Fruit fly (Drosophila melanogaster) whole organism, embryonic: ENCODE data around the gene CG34300.

Source experiments
- Atf6 ChIP-seq: fragments of 200-800 bp; sonication (Bioruptor generic); IDR thresholded peaks from 2 replicates; pipeline ENCODE4 v1.3.6; 2022; ENCODE audit warnings: missing biosample characterization, missing genetic modification characterization
- Blimp-1 ChIP-seq: fragments of 200-800 bp; sonication (Bioruptor generic); optimal IDR thresholded peaks from 3 replicates; lab custom pipeline; 2018; ENCODE audit warnings: missing biosample characterization, missing genetic modification characterization, mild to moderate bottlenecking, moderate library complexity, missing genetic modification reagents
- CG1024 ChIP-seq: fragments of 200-800 bp; sonication (Bioruptor generic); IDR thresholded peaks from 2 replicates; pipeline ENCODE4 v1.3.6; 2022; ENCODE audit warnings: missing biosample characterization, missing genetic modification characterization
- CG10267 ChIP-seq: fragments of 200-800 bp; sonication (Bioruptor generic); optimal IDR thresholded peaks from 2 replicates; lab custom pipeline; 2018; ENCODE audit warnings: missing biosample characterization, mild to moderate bottlenecking, missing genetic modification characterization, moderate library complexity
- CG10654 ChIP-seq: fragments of 200-800 bp; sonication (Bioruptor generic); optimal IDR thresholded peaks from 2 replicates; lab custom pipeline; 2016; ENCODE audit warnings: missing biosample characterization, missing genetic modification characterization
- CG11093 ChIP-seq: fragments of 200-800 bp; sonication (Bioruptor generic); IDR thresholded peaks from 3 replicates; pipeline ENCODE4 v1.3.6; 2022; ENCODE audit warnings: missing biosample characterization, missing genetic modification characterization
- CG11504 ChIP-seq: fragments of 200-800 bp; sonication (Bioruptor generic); optimal IDR thresholded peaks from 3 replicates; lab custom pipeline; 2019; ENCODE audit warnings: missing biosample characterization, mild to moderate bottlenecking, missing genetic modification characterization, moderate library complexity
- CG11723 ChIP-seq: fragments of 200-800 bp; sonication (Bioruptor generic); optimal IDR thresholded peaks from 2 replicates; lab custom pipeline; 2017; ENCODE audit warnings: missing biosample characterization, mild to moderate bottlenecking, missing genetic modification characterization
- CG13296 ChIP-seq: fragments of 200-800 bp; sonication (Bioruptor generic); optimal IDR thresholded peaks from 3 replicates; lab custom pipeline; 2018; ENCODE audit warnings: missing biosample characterization, mild to moderate bottlenecking, missing genetic modification characterization
- CG13624 ChIP-seq: fragments of 200-800 bp; sonication (Bioruptor generic); optimal IDR thresholded peaks from 2 replicates; lab custom pipeline; 2016; ENCODE audit warnings: missing biosample characterization, missing genetic modification characterization
- CG13894 ChIP-seq: fragments of 200-800 bp; sonication (Bioruptor generic); optimal IDR thresholded peaks from 3 replicates; lab custom pipeline; 2018; ENCODE audit warnings: missing biosample characterization, mild to moderate bottlenecking, missing genetic modification characterization, moderate library complexity
- CG1603 ChIP-seq: fragments of 200-800 bp; sonication (Bioruptor generic); optimal IDR thresholded peaks from 2 replicates; lab custom pipeline; 2019; ENCODE audit warnings: missing biosample characterization, mild to moderate bottlenecking, missing genetic modification characterization, moderate library complexity
- CG1647 ChIP-seq: fragments of 200-800 bp; sonication (Bioruptor generic); optimal IDR thresholded peaks from 3 replicates; lab custom pipeline; 2016; ENCODE audit warnings: missing biosample characterization, missing genetic modification characterization
- CG17612 ChIP-seq: fragments of 200-800 bp; sonication (Bioruptor generic); IDR thresholded peaks from 2 replicates; pipeline ENCODE4 v1.3.6; 2022; ENCODE audit warnings: missing biosample characterization, missing genetic modification characterization
- CG2120 ChIP-seq: fragments of 200-800 bp; sonication (Bioruptor generic); optimal IDR thresholded peaks from 3 replicates; lab custom pipeline; 2016; ENCODE audit warnings: missing biosample characterization, missing genetic modification characterization
- CG2712 ChIP-seq: fragments of 200-800 bp; optimal IDR thresholded peaks from 3 replicates; lab custom pipeline; 2019; ENCODE audit warnings: missing biosample characterization, mild to moderate bottlenecking, missing genetic modification characterization, moderate library complexity
- CG31388 ChIP-seq: fragments of 200-800 bp; sonication (Bioruptor generic); optimal IDR thresholded peaks from 2 replicates; lab custom pipeline; 2016; ENCODE audit warnings: missing biosample characterization, missing genetic modification characterization
- CG3407 ChIP-seq: fragments of 200-800 bp; sonication (Bioruptor generic); optimal IDR thresholded peaks from 2 replicates; lab custom pipeline; 2018; ENCODE audit warnings: missing biosample characterization, mild to moderate bottlenecking, missing genetic modification characterization
- CG34376 ChIP-seq: fragments of 200-800 bp; sonication (Bioruptor generic); optimal IDR thresholded peaks from 2 replicates; lab custom pipeline; 2018; ENCODE audit warnings: missing biosample characterization, mild to moderate bottlenecking, missing genetic modification characterization
- CG6683 ChIP-seq: fragments of 200-800 bp; sonication (Bioruptor generic); optimal IDR thresholded peaks from 2 replicates; lab custom pipeline; 2017; ENCODE audit warnings: missing biosample characterization, mild to moderate bottlenecking, missing genetic modification characterization, missing genetic modification reagents
- CG7357 ChIP-seq: fragments of 200-800 bp; sonication (Bioruptor generic); IDR thresholded peaks from 3 replicates; pipeline ENCODE4 v1.3.6; 2022; ENCODE audit warnings: missing biosample characterization, missing genetic modification characterization
- CG8290 ChIP-seq, 3 experiments: fragments of 200-800 bp; sonication (Bioruptor generic); optimal IDR thresholded peaks; 2 replicates each; lab custom pipeline; 2016 to 2019; ENCODE audit warnings: missing biosample characterization in 3 of 3, missing genetic modification characterization in 3 of 3, mild to moderate bottlenecking in 2 of 3, moderate library complexity in 1 of 3
- CG8359 ChIP-seq: fragments of 200-800 bp; sonication (Bioruptor generic); optimal IDR thresholded peaks from 2 replicates; lab custom pipeline; 2017; ENCODE audit warnings: missing biosample characterization, mild to moderate bottlenecking, missing genetic modification characterization, borderline replicate concordance
- CG9437 ChIP-seq: fragments of 200-800 bp; sonication (Bioruptor generic); optimal IDR thresholded peaks from 2 replicates; lab custom pipeline; 2018; ENCODE audit warnings: missing biosample characterization, mild to moderate bottlenecking, missing genetic modification characterization
- D ChIP-seq, 2 experiments: fragments of 200-800 bp in 1 of 2; fragments of >200 bp in 1 of 2; sonication (Bioruptor generic) in 1 of 2; optimal IDR thresholded peaks; 2 replicates in 1 of 2; 3 replicates in 1 of 2; lab custom pipeline; 2017; ENCODE audit warnings: mild to moderate bottlenecking in 1 of 2, missing biosample characterization in 1 of 2, missing genetic modification characterization in 1 of 2, missing genetic modification reagents in 1 of 2
- Dad ChIP-seq: fragments of 200-800 bp; sonication (Bioruptor generic); optimal IDR thresholded peaks from 3 replicates; lab custom pipeline; 2016; ENCODE audit warnings: missing biosample characterization, missing genetic modification characterization
- Dbx ChIP-seq: fragments of 200-800 bp; sonication (Bioruptor generic); IDR thresholded peaks from 3 replicates; pipeline ENCODE4 v1.3.6; 2022; ENCODE audit warnings: missing biosample characterization, missing genetic modification characterization
- Dp ChIP-seq: fragments of 200-800 bp; sonication (Bioruptor generic); optimal IDR thresholded peaks from 2 replicates; lab custom pipeline; 2018; ENCODE audit warnings: missing biosample characterization, mild to moderate bottlenecking, missing genetic modification characterization, moderate library complexity
- Fer1 ChIP-seq: fragments of 200-800 bp; sonication (Bioruptor generic); optimal IDR thresholded peaks from 2 replicates; lab custom pipeline; 2017; ENCODE audit warnings: missing biosample characterization, mild to moderate bottlenecking, missing genetic modification characterization
- Fer3 ChIP-seq: fragments of 200-800 bp; sonication (Bioruptor generic); optimal IDR thresholded peaks from 2 replicates; lab custom pipeline; 2018; ENCODE audit warnings: missing biosample characterization, mild to moderate bottlenecking, missing genetic modification characterization, moderate library complexity
- HHEX ChIP-seq: fragments of 200-800 bp; sonication (Bioruptor generic); optimal IDR thresholded peaks from 3 replicates; lab custom pipeline; 2017; ENCODE audit warnings: missing biosample characterization, mild to moderate bottlenecking, missing genetic modification characterization, missing genetic modification reagents
- Hsf ChIP-seq: fragments of 200-800 bp; sonication (Bioruptor generic); optimal IDR thresholded peaks from 3 replicates; lab custom pipeline; 2016; ENCODE audit warnings: missing biosample characterization, missing genetic modification characterization
- MTF-1 ChIP-seq: fragments of 200-800 bp; sonication (Bioruptor generic); optimal IDR thresholded peaks from 2 replicates; lab custom pipeline; 2018; ENCODE audit warnings: missing biosample characterization, mild to moderate bottlenecking, missing genetic modification characterization, borderline replicate concordance
- Meics ChIP-seq: fragments of 200-800 bp; sonication (Bioruptor generic); optimal IDR thresholded peaks from 2 replicates; lab custom pipeline; 2017; ENCODE audit warnings: missing biosample characterization, mild to moderate bottlenecking, missing genetic modification characterization
- Nf-YC ChIP-seq: fragments of 200-800 bp; optimal IDR thresholded peaks from 3 replicates; lab custom pipeline; 2019; ENCODE audit warnings: missing biosample characterization, mild to moderate bottlenecking, missing genetic modification characterization, moderate library complexity
- TFAM ChIP-seq: fragments of 200-800 bp; sonication (Bioruptor generic); optimal IDR thresholded peaks from 2 replicates; lab custom pipeline; 2017; ENCODE audit warnings: missing biosample characterization, missing genetic modification characterization, inconsistent platforms
- grau ChIP-seq: fragments of 200-800 bp; optimal IDR thresholded peaks from 3 replicates; lab custom pipeline; 2019; ENCODE audit warnings: missing biosample characterization, mild to moderate bottlenecking, missing genetic modification characterization, moderate library complexity
- ham ChIP-seq: fragments of 200-800 bp; sonication (Bioruptor generic); IDR thresholded peaks from 2 replicates; pipeline ENCODE4 v1.3.6; 2022; ENCODE audit warnings: missing biosample characterization, missing genetic modification characterization
- kah ChIP-seq: fragments of 200-800 bp; sonication (Bioruptor generic); optimal IDR thresholded peaks from 2 replicates; lab custom pipeline; 2018; ENCODE audit warnings: missing biosample characterization, mild to moderate bottlenecking, missing genetic modification characterization
- lola ChIP-seq, 3 experiments: fragments of >200 bp in 2 of 3; fragments of 200-800 bp in 1 of 3; sonication (Bioruptor generic) in 1 of 3; optimal IDR thresholded peaks; 2 replicates each; lab custom pipeline; 2017 to 2019; ENCODE audit warnings: missing biosample characterization in 3 of 3, missing genetic modification characterization in 3 of 3, mild to moderate bottlenecking in 1 of 3, moderate library complexity in 1 of 3
- sens ChIP-seq: fragments of 200-800 bp; sonication (Bioruptor generic); peaks from one replicate; lab custom pipeline; 2016; ENCODE audit warnings: missing biosample characterization, missing genetic modification characterization
- sisA ChIP-seq: fragments of 200-800 bp; sonication (Bioruptor generic); IDR thresholded peaks from 2 replicates; pipeline ENCODE4 v1.3.6; 2022; ENCODE audit warnings: missing biosample characterization, missing genetic modification characterization
- sna ChIP-seq: fragments of 200-800 bp; sonication (Bioruptor generic); IDR thresholded peaks from 2 replicates; pipeline ENCODE4 v1.3.6; 2022; ENCODE audit warnings: missing biosample characterization, missing genetic modification characterization; ENCODE audit not compliant: partially characterized antibody
- sr ChIP-seq: fragments of 200-800 bp; sonication (Bioruptor generic); IDR thresholded peaks from 3 replicates; pipeline ENCODE4 v1.3.6; 2022; ENCODE audit warnings: missing biosample characterization, missing genetic modification characterization
- tna ChIP-seq: fragments of 200-800 bp; sonication (Bioruptor generic); IDR thresholded peaks from 2 replicates; pipeline ENCODE4 v1.3.6; 2022; ENCODE audit warnings: missing biosample characterization, missing genetic modification characterization; ENCODE audit not compliant: partially characterized antibody
- vnd ChIP-seq: fragments of 200-800 bp; sonication (Bioruptor generic); IDR thresholded peaks from 3 replicates; pipeline ENCODE4 v1.3.6; 2022; ENCODE audit warnings: missing biosample characterization, missing genetic modification characterization; ENCODE audit not compliant: partially characterized antibody
- zfh2 ChIP-seq: fragments of 200-800 bp; sonication (Bioruptor generic); optimal IDR thresholded peaks from 2 replicates; lab custom pipeline; 2016; ENCODE audit warnings: missing biosample characterization, missing genetic modification characterization

Gene CG34300

dm6 chr3R:30304884-30305529 is 1.4 kb downstream of the CG34300 start (continued):
- TF ChIP-seq CG8290 (GFP tag; optimal IDR thresholded peaks at IDR 0.05; lab: Kevin White, UChicago) (no peak), CG8290 (tag; optimal IDR thresholded peaks at IDR 0.05; lab: Kevin White, UChicago) (peak in 1 of 2 experiments; percentile 2), D (optimal IDR thresholded peaks at IDR 0.05; lab: Kevin White, UChicago) (no peak), D (GFP tag; optimal IDR thresholded peaks at IDR 0.05; lab: Kevin White, UChicago) (peak; percentile 13), CG13624 (GFP tag; lab: Kevin White, UChicago) (peak; percentile 61), sr (GFP tag; lab: Robert Waterston, UW) (0 out of 3 replicates have a peak, but pooled peaks have one; percentile 57), grau (tag; lab: Kevin White, UChicago) (peak; percentile 57), CG2120 (GFP tag; lab: Kevin White, UChicago) (peak; percentile 69), CG17612 (GFP tag; lab: Robert Waterston, UW) (no peak), CG34376 (GFP tag; lab: Kevin White, UChicago) (no peak), Dp (GFP tag; lab: Kevin White, UChicago) (no peak), CG1647 (no peak), CG6683 (no peak), sna (GFP tag; lab: Robert Waterston, UW) (no peak), sens (GFP tag; lab: Kevin White, UChicago) (peak; percentile 81), CG8359 (GFP tag; lab: Kevin White, UChicago) (no peak), CG10267 (tag; lab: Kevin White, UChicago) (no peak), TFAM (no peak), CG7357 (no peak), Dbx (GFP tag; lab: Robert Waterston, UW) (no peak), CG9437 (peak; percentile 54), CG11504 (tag; lab: Kevin White, UChicago) (peak; percentile 76), Blimp-1 (GFP tag; lab: Kevin White, UChicago) (no peak), Meics (peak; percentile 63), CG1603 (peak; percentile 11), Nf-YC (peak; percentile 56), Hsf (peak; percentile 38), CG13296 (GFP tag; lab: Kevin White, UChicago) (peak; percentile 37), Atf6 (GFP tag; lab: Robert Waterston, UW) (no peak; the same call in 1 of the 2 replicates), MTF-1 (GFP tag; lab: Kevin White, UChicago) (no peak), lola (GFP tag; optimal IDR thresholded peaks at IDR 0.05; lab: Kevin White, UChicago) (no peak), Dad (no peak), HHEX (GFP tag; lab: Kevin White, UChicago) (peak; percentile 31), Fer3 (tag; lab: Kevin White, UChicago) (no peak), CG3407 (GFP tag; lab: Kevin White, UChicago) (no peak), tna (GFP tag; lab: Robert Waterston, UW) (0 out of 2 replicates have a peak, but pooled peaks have one; percentile 27), vnd (no peak), CG31388 (GFP tag; lab: Kevin White, UChicago) (no peak), CG1024 (GFP tag; lab: Robert Waterston, UW) (no peak), CG11093 (GFP tag; lab: Robert Waterston, UW) (no peak), CG2712 (tag; lab: Kevin White, UChicago) (peak; percentile 34), Fer1 (GFP tag; lab: Kevin White, UChicago) (peak; percentile 23), CG10654 (no peak), CG11723 (GFP tag; lab: Kevin White, UChicago) (peak; percentile 4), sisA (GFP tag; lab: Robert Waterston, UW) (peak; percentile 25; the same call in 1 of the 2 replicates), ham (GFP tag; lab: Robert Waterston, UW) (no peak), CG13894 (tag; lab: Kevin White, UChicago) (peak; percentile 23), zfh2 (peak; percentile 57), kah (GFP tag; lab: Kevin White, UChicago) (no peak)
